Fruit fly (Drosophila melanogaster) whole organism, embryonic: ENCODE measurements around the gene ATPsynD.

Experiments
- ATbp ChIP-seq: fragments of 200-800 bp; sonication (Bioruptor generic); optimal IDR thresholded peaks from 2 replicates; lab custom pipeline; 2017; ENCODE audit warnings: missing biosample characterization, mild to moderate bottlenecking, missing genetic modification characterization, missing genetic modification reagents
- Atf3 ChIP-seq: fragments of 200-800 bp; sonication (Bioruptor generic); optimal IDR thresholded peaks from 3 replicates; lab custom pipeline; 2016; ENCODE audit warnings: missing biosample characterization, missing genetic modification characterization
- CG10147 ChIP-seq: fragments of 200-800 bp; sonication (Bioruptor generic); optimal IDR thresholded peaks from 2 replicates; lab custom pipeline; 2019; ENCODE audit warnings: missing biosample characterization, mild to moderate bottlenecking, missing genetic modification characterization, moderate library complexity
- CG10209 ChIP-seq: fragments of 200-800 bp; sonication (Bioruptor generic); optimal IDR thresholded peaks from 3 replicates; lab custom pipeline; 2017; ENCODE audit warnings: missing biosample characterization, mild to moderate bottlenecking, missing genetic modification characterization, missing genetic modification reagents
- CG12155 ChIP-seq: fragments of 200-800 bp; sonication (Bioruptor generic); optimal IDR thresholded peaks from 3 replicates; lab custom pipeline; 2016; ENCODE audit warnings: missing biosample characterization, missing genetic modification characterization
- CG12219 ChIP-seq: fragments of 200-800 bp; sonication (Bioruptor generic); optimal IDR thresholded peaks from 3 replicates; lab custom pipeline; 2018; ENCODE audit warnings: missing biosample characterization, mild to moderate bottlenecking, missing genetic modification characterization
- CG12769 ChIP-seq: fragments of 200-800 bp; sonication (Bioruptor generic); optimal IDR thresholded peaks from 2 replicates; lab custom pipeline; 2019; ENCODE audit warnings: missing biosample characterization, mild to moderate bottlenecking, missing genetic modification characterization, moderate library complexity
- CG14710 ChIP-seq: fragments of 200-800 bp; sonication (Bioruptor generic); optimal IDR thresholded peaks from 3 replicates; lab custom pipeline; 2019; ENCODE audit warnings: missing biosample characterization, mild to moderate bottlenecking, missing genetic modification characterization, moderate library complexity
- CG15073 ChIP-seq: fragments of 200-800 bp; sonication (Bioruptor generic); optimal IDR thresholded peaks from 2 replicates; lab custom pipeline; 2016; ENCODE audit warnings: missing biosample characterization, missing genetic modification characterization
- CG17385 ChIP-seq: fragments of 200-800 bp; sonication (Bioruptor generic); optimal IDR thresholded peaks from 3 replicates; lab custom pipeline; 2018; ENCODE audit warnings: missing biosample characterization, mild to moderate bottlenecking, missing genetic modification characterization
- CG1792 ChIP-seq: fragments of 200-800 bp; sonication (Bioruptor generic); optimal IDR thresholded peaks from 2 replicates; lab custom pipeline; 2016; ENCODE audit warnings: missing biosample characterization, missing genetic modification characterization
- CG18011 ChIP-seq: fragments of 200-800 bp; sonication (Bioruptor generic); optimal IDR thresholded peaks from 2 replicates; lab custom pipeline; 2017; ENCODE audit warnings: missing biosample characterization, missing genetic modification characterization, mild to moderate bottlenecking, moderate library complexity, missing genotype
- CG2202 ChIP-seq: fragments of 200-800 bp; sonication (Bioruptor generic); optimal IDR thresholded peaks from 2 replicates; lab custom pipeline; 2018; ENCODE audit warnings: missing biosample characterization, mild to moderate bottlenecking, missing genetic modification characterization
- CG31224 ChIP-seq: fragments of 200-800 bp; sonication (Bioruptor generic); IDR thresholded peaks from 2 replicates; pipeline ENCODE4 v1.3.6; 2022; ENCODE audit warnings: missing biosample characterization, missing genetic modification characterization
- CG3838 ChIP-seq: fragments of 200-800 bp; sonication (Bioruptor generic); optimal IDR thresholded peaks from 3 replicates; lab custom pipeline; 2016; ENCODE audit warnings: missing biosample characterization, missing genetic modification characterization
- CG4328 ChIP-seq: fragments of 200-800 bp; sonication (Bioruptor generic); optimal IDR thresholded peaks from 3 replicates; lab custom pipeline; 2017; ENCODE audit warnings: missing biosample characterization, missing genetic modification reagents, missing genetic modification characterization
- CG4360 ChIP-seq: fragments of 200-800 bp; sonication (Bioruptor generic); IDR thresholded peaks from 2 replicates; pipeline ENCODE4 v1.3.6; 2022; ENCODE audit warnings: missing biosample characterization, missing genetic modification characterization
- CG4707 ChIP-seq: fragments of 200-800 bp; sonication (Bioruptor generic); optimal IDR thresholded peaks from 2 replicates; lab custom pipeline; 2018; ENCODE audit warnings: missing biosample characterization, mild to moderate bottlenecking, missing genetic modification characterization, moderate library complexity
- CG4820 ChIP-seq: fragments of 200-800 bp; sonication (Bioruptor generic); optimal IDR thresholded peaks from 3 replicates; lab custom pipeline; 2016; ENCODE audit warnings: missing biosample characterization, missing genetic modification characterization
- CG5180 ChIP-seq: fragments of 200-800 bp; sonication (Bioruptor generic); optimal IDR thresholded peaks from 3 replicates; lab custom pipeline; 2017; ENCODE audit warnings: missing biosample characterization, missing genetic modification characterization, mild to moderate bottlenecking, moderate library complexity, missing genetic modification reagents
- CG5245 ChIP-seq: fragments of 200-800 bp; sonication (Bioruptor generic); optimal IDR thresholded peaks from 3 replicates; lab custom pipeline; 2016; ENCODE audit warnings: missing biosample characterization, missing genetic modification characterization
- CG5953 ChIP-seq: fragments of 200-800 bp; sonication (Bioruptor generic); IDR thresholded peaks from 2 replicates; pipeline ENCODE4 v1.3.6; 2022; ENCODE audit warnings: missing biosample characterization, missing genetic modification characterization
- CrebB ChIP-seq: fragments of 200-800 bp; sonication (Bioruptor generic); optimal IDR thresholded peaks from 3 replicates; lab custom pipeline; 2018; ENCODE audit warnings: missing biosample characterization, mild to moderate bottlenecking, missing genetic modification characterization
- D ChIP-seq, 2 experiments: fragments of 200-800 bp in 1 of 2; fragments of >200 bp in 1 of 2; sonication (Bioruptor generic) in 1 of 2; optimal IDR thresholded peaks; 2 replicates in 1 of 2; 3 replicates in 1 of 2; lab custom pipeline; 2017; ENCODE audit warnings: mild to moderate bottlenecking in 1 of 2, missing biosample characterization in 1 of 2, missing genetic modification characterization in 1 of 2, missing genetic modification reagents in 1 of 2
- Elba2 ChIP-seq: fragments of 200-800 bp; sonication (Bioruptor generic); optimal IDR thresholded peaks from 3 replicates; lab custom pipeline; 2016; ENCODE audit warnings: missing biosample characterization, missing genetic modification characterization
- GATAe ChIP-seq: fragments of 200-800 bp; sonication (Bioruptor generic); conservative IDR thresholded peaks from 2 replicates; pipeline ENCODE4 v1.3.6; 2022; ENCODE audit warnings: missing biosample characterization, missing genetic modification characterization
- HLH4C ChIP-seq: fragments of 200-800 bp; sonication (Bioruptor generic); IDR thresholded peaks from 3 replicates; pipeline ENCODE4 v1.3.6; 2022; ENCODE audit warnings: missing biosample characterization, missing genetic modification characterization; ENCODE audit not compliant: partially characterized antibody
- Hmx ChIP-seq: fragments of 200-800 bp; sonication (Bioruptor generic); optimal IDR thresholded peaks from 2 replicates; lab custom pipeline; 2016; ENCODE audit warnings: missing biosample characterization, missing genetic modification characterization
- Mad ChIP-seq: fragments of 200-800 bp; sonication (Bioruptor generic); optimal IDR thresholded peaks from 2 replicates; lab custom pipeline; 2016; ENCODE audit warnings: missing biosample characterization, missing genetic modification characterization
- Sox100B ChIP-seq: fragments of 200-800 bp; sonication (Bioruptor generic); optimal IDR thresholded peaks from 3 replicates; lab custom pipeline; 2018; ENCODE audit warnings: missing biosample characterization, mild to moderate bottlenecking, missing genetic modification characterization
- Stat92E ChIP-seq, 3 experiments: fragments of >200 bp in 2 of 3; fragments of 200-800 bp in 1 of 3; sonication (Bioruptor generic) in 1 of 3; optimal IDR thresholded peaks; 2 replicates each; lab custom pipeline; 2017 to 2019; ENCODE audit warnings: missing biosample characterization in 3 of 3, missing genetic modification characterization in 3 of 3, mild to moderate bottlenecking in 1 of 3, moderate library complexity in 1 of 3
- TFAM ChIP-seq: fragments of 200-800 bp; sonication (Bioruptor generic); optimal IDR thresholded peaks from 2 replicates; lab custom pipeline; 2017; ENCODE audit warnings: missing biosample characterization, missing genetic modification characterization, inconsistent platforms
- ac ChIP-seq: fragments of 200-800 bp; sonication (Bioruptor generic); optimal IDR thresholded peaks from 3 replicates; lab custom pipeline; 2017; ENCODE audit warnings: missing biosample characterization, mild to moderate bottlenecking, missing genetic modification characterization
- ap ChIP-seq: fragments of 200-800 bp; sonication (Bioruptor generic); IDR thresholded peaks from 2 replicates; pipeline ENCODE4 v1.3.6; 2022; ENCODE audit warnings: missing biosample characterization, missing genetic modification characterization
- bigmax ChIP-seq: fragments of 200-800 bp; sonication (Bioruptor generic); optimal IDR thresholded peaks from 2 replicates; lab custom pipeline; 2018; ENCODE audit warnings: missing biosample characterization, mild to moderate bottlenecking, missing genetic modification characterization
- esg ChIP-seq: fragments of 200-800 bp; sonication (Bioruptor generic); conservative IDR thresholded peaks from 2 replicates; pipeline ENCODE4 v1.3.6; 2022; ENCODE audit warnings: missing biosample characterization, missing genetic modification characterization
- ham ChIP-seq: fragments of 200-800 bp; sonication (Bioruptor generic); IDR thresholded peaks from 2 replicates; pipeline ENCODE4 v1.3.6; 2022; ENCODE audit warnings: missing biosample characterization, missing genetic modification characterization
- hbn ChIP-seq: fragments of 200-800 bp; sonication (Bioruptor generic); IDR thresholded peaks from 2 replicates; pipeline ENCODE4 v1.3.6; 2022; ENCODE audit warnings: missing biosample characterization, missing genetic modification characterization; ENCODE audit not compliant: partially characterized antibody
- her ChIP-seq: fragments of 200-800 bp; sonication (Bioruptor generic); optimal IDR thresholded peaks from 2 replicates; lab custom pipeline; 2016; ENCODE audit warnings: missing biosample characterization, missing genetic modification characterization
- lov ChIP-seq, 2 experiments: fragments of 200-800 bp in 1 of 2; fragments of >200 bp in 1 of 2; sonication (Bioruptor generic) in 1 of 2; IDR thresholded peaks in 1 of 2; optimal IDR thresholded peaks in 1 of 2; 2 replicates in 1 of 2; 3 replicates in 1 of 2; pipeline versions ENCODE4 v1.3.6 to Lab custom; 2017 to 2022; ENCODE audit warnings: missing biosample characterization in 1 of 2, missing genetic modification characterization in 1 of 2
- nerfin-2 ChIP-seq: fragments of 200-800 bp; sonication (Bioruptor generic); IDR thresholded peaks from 2 replicates; pipeline ENCODE4 v1.3.6; 2022; ENCODE audit warnings: missing biosample characterization, missing genetic modification characterization; ENCODE audit not compliant: partially characterized antibody
- pan ChIP-seq, 4 experiments: fragments of >200 bp in 3 of 4; fragments of 200-800 bp in 1 of 4; sonication (Bioruptor generic) in 1 of 4; optimal IDR thresholded peaks in 3 of 4; IDR thresholded peaks in 1 of 4; 2 replicates each; pipeline versions ENCODE4 v1.3.6 to Lab custom; 2017 to 2022; ENCODE audit warnings: missing biosample characterization in 2 of 4, missing genetic modification characterization in 2 of 4, mixed read lengths in 1 of 4
- phol ChIP-seq: fragments of 200-800 bp; sonication (Bioruptor generic); optimal IDR thresholded peaks from 3 replicates; lab custom pipeline; 2018; ENCODE audit warnings: missing biosample characterization, mild to moderate bottlenecking, missing genetic modification characterization, moderate library complexity
- rib ChIP-seq: fragments of 200-800 bp; sonication (Bioruptor generic); IDR thresholded peaks from 2 replicates; pipeline ENCODE4 v1.3.6; 2022; ENCODE audit warnings: missing biosample characterization, missing genetic modification characterization
- ro ChIP-seq: fragments of 200-800 bp; sonication (Bioruptor generic); IDR thresholded peaks from 2 replicates; pipeline ENCODE4 v1.3.6; 2022; ENCODE audit warnings: missing biosample characterization, missing genetic modification characterization
- scrt ChIP-seq: fragments of 200-800 bp; sonication (Bioruptor generic); optimal IDR thresholded peaks from 2 replicates; lab custom pipeline; 2018; ENCODE audit warnings: missing biosample characterization, mild to moderate bottlenecking, missing genetic modification characterization, moderate library complexity
- tna ChIP-seq: fragments of 200-800 bp; sonication (Bioruptor generic); IDR thresholded peaks from 2 replicates; pipeline ENCODE4 v1.3.6; 2022; ENCODE audit warnings: missing biosample characterization, missing genetic modification characterization; ENCODE audit not compliant: partially characterized antibody
- yki ChIP-seq: fragments of >200 bp; optimal IDR thresholded peaks from 3 replicates; lab custom pipeline; 2018
- zfh1 ChIP-seq: fragments of 200-800 bp; sonication (Bioruptor generic); IDR thresholded peaks from 3 replicates; pipeline ENCODE4 v1.3.6; 2022; ENCODE audit warnings: missing biosample characterization, missing genetic modification characterization

Gene ATPsynD

DNA sequence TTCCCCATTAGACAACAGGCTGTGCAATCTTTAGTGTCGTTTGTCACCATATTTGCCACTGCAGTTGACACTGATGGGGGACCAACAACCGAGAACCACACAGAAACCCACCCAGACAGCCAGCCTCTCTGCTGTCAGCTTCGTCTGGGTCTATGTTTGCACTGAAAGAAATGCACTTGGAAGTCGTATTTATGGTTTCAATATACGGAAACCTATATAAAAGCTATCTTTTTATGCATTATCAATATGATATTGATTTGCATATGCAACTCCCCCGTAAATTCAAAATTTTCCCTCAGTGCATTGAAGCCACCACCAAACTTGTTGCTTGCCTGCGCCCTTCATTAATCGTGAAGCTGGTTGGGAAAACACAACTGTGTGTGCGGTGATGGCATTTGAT lies 20.6 kb upstream of the ATPsynD start (continued):
- TF ChIP-seq CG4328 (GFP tag; lab: Kevin White, UChicago) (no peak), ro (GFP tag; lab: Robert Waterston, UW) (no peak), CG3838 (GFP tag; lab: Kevin White, UChicago) (no peak), CG18011 (GFP tag; lab: Kevin White, UChicago) (no peak), ap (GFP tag; lab: Robert Waterston, UW) (0 out of 2 replicates have a peak, but pooled peaks have one; percentile 9), CG12769 (tag; lab: Kevin White, UChicago) (no peak), ac (GFP tag; lab: Kevin White, UChicago) (no peak), her (no peak), ATbp (GFP tag; lab: Kevin White, UChicago) (no peak), TFAM (GFP tag; lab: Kevin White, UChicago) (no peak), rib (GFP tag; lab: Robert Waterston, UW) (no peak), CG10209 (no peak), nerfin-2 (no peak), zfh1 (GFP tag; lab: Robert Waterston, UW) (0 out of 3 replicates have a peak, but pooled peaks have one; percentile 33), HLH4C (GFP tag; lab: Robert Waterston, UW) (no peak), Hmx (GFP tag; lab: Kevin White, UChicago) (no peak), Elba2 (GFP tag; lab: Kevin White, UChicago) (no peak), Mad (no peak), CG17385 (GFP tag; lab: Kevin White, UChicago) (no peak), bigmax (GFP tag; lab: Kevin White, UChicago) (no peak), ham (no peak), CG4360 (GFP tag; lab: Robert Waterston, UW) (peak; percentile 50), CG10147 (GFP tag; lab: Kevin White, UChicago) (no peak), pan (optimal IDR thresholded peaks at IDR 0.05; lab: Kevin White, UChicago) (no peak), pan (GFP tag; optimal IDR thresholded peaks at IDR 0.05 in 1 of 2, IDR thresholded peaks at IDR 0.05 in 1 of 2) (no peak), CG4820 (GFP tag; lab: Kevin White, UChicago) (no peak), CG12155 (GFP tag; lab: Kevin White, UChicago) (no peak), CG15073 (no peak), lov (optimal IDR thresholded peaks at IDR 0.05; lab: Kevin White, UChicago) (no peak), lov (GFP tag; IDR thresholded peaks at IDR 0.05; lab: Robert Waterston, UW) (no peak), phol (tag; lab: Kevin White, UChicago) (no peak), GATAe (no peak), CG31224 (GFP tag; lab: Robert Waterston, UW) (no peak), CG2202 (no peak), D (optimal IDR thresholded peaks at IDR 0.05; lab: Kevin White, UChicago) (no peak), D (GFP tag; optimal IDR thresholded peaks at IDR 0.05; lab: Kevin White, UChicago) (no peak), hbn (GFP tag; lab: Robert Waterston, UW) (no peak), tna (GFP tag; lab: Robert Waterston, UW) (no peak), CG1792 (GFP tag; lab: Kevin White, UChicago) (no peak), yki (lab: Kevin White, UChicago) (no peak), CG14710 (tag; lab: Kevin White, UChicago) (peak; percentile 10), CG5953 (GFP tag; lab: Robert Waterston, UW) (no peak), scrt (GFP tag; lab: Kevin White, UChicago) (peak; percentile 4), Stat92E (GFP tag; optimal IDR thresholded peaks at IDR 0.05; lab: Kevin White, UChicago) (no peak), Atf3 (no peak), CG4707 (GFP tag; lab: Kevin White, UChicago) (no peak), CrebB (tag; lab: Kevin White, UChicago) (no peak), CG5180 (GFP tag; lab: Kevin White, UChicago) (no peak), Sox100B (no peak), CG12219 (GFP tag; lab: Kevin White, UChicago) (no peak), esg (GFP tag; lab: Robert Waterston, UW) (0 out of 2 replicates have a peak, but pooled peaks have one; percentile 25), CG5245 (GFP tag; lab: Kevin White, UChicago) (no peak)
